Worm (Caenorhabditis elegans) whole organism, midembryonic: Measurements from ENCODE around the gene set-16.

Experiments used
- T22C8.4 ChIP-seq: fragments of 200-800 bp; sonication (Bioruptor generic); IDR thresholded peaks from 2 replicates; pipeline ENCODE4 v1.3.6; 2022; ENCODE audit warnings: missing genetic modification characterization, missing compliant biosample characterization
- cog-1 ChIP-seq: sonication (generic microtip); optimal IDR thresholded peaks from 2 replicates; lab custom pipeline; 2016; ENCODE audit warnings: missing genetic modification characterization, missing compliant biosample characterization
- flt-1 ChIP-seq: fragments of 200-800 bp; sonication (Bioruptor generic); IDR thresholded peaks from 2 replicates; pipeline ENCODE4 v1.3.6; 2022; ENCODE audit warnings: missing genetic modification characterization, missing compliant biosample characterization
- klf-2 ChIP-seq: fragments of 200-800 bp; sonication (Bioruptor generic); conservative IDR thresholded peaks from 2 replicates; pipeline ENCODE4 v1.3.6; 2022; ENCODE audit warnings: missing genetic modification reagents, missing genetic modification characterization, missing compliant biosample characterization
- med-1 ChIP-seq: sonication (generic microtip); optimal IDR thresholded peaks from 2 replicates; lab custom pipeline; 2017; ENCODE audit warnings: missing genetic modification characterization, mild to moderate bottlenecking, missing compliant biosample characterization, antibody characterized with exemption, missing genetic modification reagents; ENCODE audit not compliant: insufficient read depth
- ref-1 ChIP-seq: fragments of 200-800 bp; sonication (Bioruptor generic); conservative IDR thresholded peaks from 2 replicates; pipeline ENCODE4 v1.3.6; 2022; ENCODE audit warnings: missing genetic modification reagents, missing genetic modification characterization, missing compliant biosample characterization
- tab-1 ChIP-seq: fragments of 200-800 bp; sonication (Bioruptor generic); IDR thresholded peaks from 2 replicates; pipeline ENCODE4 v1.3.6; 2022; ENCODE audit warnings: missing genetic modification characterization, missing compliant biosample characterization
- ztf-23 ChIP-seq: fragments of 200-800 bp; sonication (Bioruptor generic); IDR thresholded peaks from 2 replicates; pipeline ENCODE4 v1.3.6; 2022; ENCODE audit warnings: missing genetic modification reagents, missing genetic modification characterization, missing compliant biosample characterization
- ztf-29 ChIP-seq: fragments of 200-800 bp; sonication (Bioruptor generic); IDR thresholded peaks from 2 replicates; pipeline ENCODE4 v1.3.6; 2022; ENCODE audit warnings: missing genetic modification reagents, missing genetic modification characterization, missing compliant biosample characterization

The set-16 gene

ce11 chrIII:13633826-13634225, 9.9 kb upstream of the set-16 start:
- TF ChIP-seq ztf-29 (GFP tag; lab: Robert Waterston, UW): no peak
- TF ChIP-seq flt-1 (GFP tag; lab: Robert Waterston, UW): no peak
- TF ChIP-seq ztf-23 (GFP tag; lab: Robert Waterston, UW): no peak
- TF ChIP-seq ref-1 (GFP tag; lab: Robert Waterston, UW): no peak
- TF ChIP-seq cog-1 (tag; lab: Kevin White, UChicago): no peak
- TF ChIP-seq med-1 (GFP tag; lab: Kevin White, UChicago): no peak
- TF ChIP-seq T22C8.4 (GFP tag; lab: Robert Waterston, UW): no peak
- TF ChIP-seq tab-1 (GFP tag; lab: Robert Waterston, UW): no peak
- TF ChIP-seq klf-2 (GFP tag; lab: Robert Waterston, UW): no peak

ce11 chrIII:13635235-13635634, 8.5 kb upstream of the set-16 start:
- TF ChIP-seq klf-2 (GFP tag; lab: Robert Waterston, UW): no peak
- TF ChIP-seq flt-1 (GFP tag; lab: Robert Waterston, UW): no peak
- TF ChIP-seq med-1 (GFP tag; lab: Kevin White, UChicago): no peak
- TF ChIP-seq tab-1 (GFP tag; lab: Robert Waterston, UW): no peak
- no peak for TF ChIP-seq ztf-29 (GFP tag; lab: Robert Waterston, UW)
- TF ChIP-seq T22C8.4 (GFP tag; lab: Robert Waterston, UW): no peak
- no peak for TF ChIP-seq ref-1 (GFP tag; lab: Robert Waterston, UW)
- no peak for TF ChIP-seq ztf-23 (GFP tag; lab: Robert Waterston, UW)
- TF ChIP-seq cog-1 (tag; lab: Kevin White, UChicago): no peak

ce11 chrIII:13635730-13636360, 7.9 kb upstream of the set-16 start:
- TF ChIP-seq T22C8.4 (GFP tag; lab: Robert Waterston, UW) (no peak), cog-1 (tag; lab: Kevin White, UChicago) (no peak), ztf-23 (GFP tag; lab: Robert Waterston, UW) (no peak), tab-1 (GFP tag; lab: Robert Waterston, UW) (no peak), med-1 (GFP tag; lab: Kevin White, UChicago) (no peak), ref-1 (GFP tag; lab: Robert Waterston, UW) (no peak), klf-2 (GFP tag; lab: Robert Waterston, UW) (no peak), ztf-29 (GFP tag; lab: Robert Waterston, UW) (no peak), flt-1 (GFP tag; lab: Robert Waterston, UW) (no peak)

ce11 chrIII:13637681-13638080, 6.0 kb upstream of the set-16 start:
- TF ChIP-seq ztf-23 (GFP tag; lab: Robert Waterston, UW) (no peak), med-1 (GFP tag; lab: Kevin White, UChicago) (no peak), tab-1 (GFP tag; lab: Robert Waterston, UW) (no peak), ref-1 (GFP tag; lab: Robert Waterston, UW) (no peak), cog-1 (tag; lab: Kevin White, UChicago) (no peak), T22C8.4 (GFP tag; lab: Robert Waterston, UW) (no peak), ztf-29 (GFP tag; lab: Robert Waterston, UW) (no peak), flt-1 (GFP tag; lab: Robert Waterston, UW) (no peak), klf-2 (GFP tag; lab: Robert Waterston, UW) (no peak)

- TF ChIP-seq ref-1 (GFP tag; lab: Robert Waterston, UW) (no peak), tab-1 (GFP tag; lab: Robert Waterston, UW) (no peak), ztf-23 (GFP tag; lab: Robert Waterston, UW) (no peak), klf-2 (GFP tag; lab: Robert Waterston, UW) (no peak), flt-1 (GFP tag; lab: Robert Waterston, UW) (no peak), ztf-29 (GFP tag; lab: Robert Waterston, UW) (no peak), cog-1 (tag; lab: Kevin White, UChicago) (no peak), T22C8.4 (GFP tag; lab: Robert Waterston, UW) (no peak), med-1 (GFP tag; lab: Kevin White, UChicago) (no peak)
Observed at ce11 chrIII:13640003-13640499, 3.7 kb upstream of the set-16 start.

- TF ChIP-seq cog-1 (tag; lab: Kevin White, UChicago): no peak
- TF ChIP-seq tab-1 (GFP tag; lab: Robert Waterston, UW): no peak
- no peak for TF ChIP-seq ref-1 (GFP tag; lab: Robert Waterston, UW)
- TF ChIP-seq med-1 (GFP tag; lab: Kevin White, UChicago): no peak
- TF ChIP-seq T22C8.4 (GFP tag; lab: Robert Waterston, UW): no peak
- TF ChIP-seq flt-1 (GFP tag; lab: Robert Waterston, UW): no peak
- no peak for TF ChIP-seq ztf-23 (GFP tag; lab: Robert Waterston, UW)
- TF ChIP-seq klf-2 (GFP tag; lab: Robert Waterston, UW): no peak
- no peak for TF ChIP-seq ztf-29 (GFP tag; lab: Robert Waterston, UW)
Observed at ce11 chrIII:13640869-13641268, 2.8 kb upstream of the set-16 start.

- TF ChIP-seq ztf-23 (GFP tag; lab: Robert Waterston, UW): no peak
- TF ChIP-seq flt-1 (GFP tag; lab: Robert Waterston, UW): no peak
- no peak for TF ChIP-seq med-1 (GFP tag; lab: Kevin White, UChicago)
- TF ChIP-seq ref-1 (GFP tag; lab: Robert Waterston, UW): no peak
Observed at ce11 chrIII:13641588-13641987, 2.1 kb upstream of the set-16 start, which contains the start of gene acbp-5. Gene acbp-5 (minus strand): TSS chrIII:13641688.

ce11 chrIII:13642227-13642626, 1.5 kb upstream of the set-16 start, which contains the start of gene T12D8.10:
Gene T12D8.10 (minus strand): TSS chrIII:13642327.
- TF ChIP-seq ztf-23 (GFP tag; lab: Robert Waterston, UW) (no peak), T22C8.4 (GFP tag; lab: Robert Waterston, UW) (no peak), med-1 (GFP tag; lab: Kevin White, UChicago) (no peak), ztf-29 (GFP tag; lab: Robert Waterston, UW) (no peak), tab-1 (GFP tag; lab: Robert Waterston, UW) (no peak), cog-1 (tag; lab: Kevin White, UChicago) (no peak), flt-1 (GFP tag; lab: Robert Waterston, UW) (no peak), ref-1 (GFP tag; lab: Robert Waterston, UW) (no peak), klf-2 (GFP tag; lab: Robert Waterston, UW) (no peak)
